Fruit fly (Drosophila melanogaster): ENCODE results near the gene CG8565.

CG8565 gene

dm6 chrX:15859387-15859786, 21.8 kb downstream of the CG8565 start, which contains the start of gene AlkB:
AlkB (minus strand) TSS chrX:15859487.
- TF ChIP-seq D1 (tag; optimal IDR thresholded peaks at IDR 0.05) (no peak), CG10348 (GFP tag; IDR thresholded peaks at IDR 0.05) (no peak), CG32121 (GFP tag; IDR thresholded peaks at IDR 0.05) (no peak), CG13204 (GFP tag; optimal IDR thresholded peaks at IDR 0.05) (no peak), Snoo (tag; optimal IDR thresholded peaks at IDR 0.05) (no peak), CG34367 (tag; optimal IDR thresholded peaks at IDR 0.05) (no peak), Ets98B (GFP tag; IDR thresholded peaks at IDR 0.05) (no peak), CG12605 (GFP tag; IDR thresholded peaks at IDR 0.05) (no peak), gl (tag; optimal IDR thresholded peaks at IDR 0.05) (no peak), CG9948 (tag; optimal IDR thresholded peaks at IDR 0.05) (no peak), CG17806 (tag; optimal IDR thresholded peaks at IDR 0.05) (no peak), CG14655 (GFP tag; optimal IDR thresholded peaks at IDR 0.05) (no peak), CG8159 (tag; optimal IDR thresholded peaks at IDR 0.05) (no peak), CG8301 (tag; optimal IDR thresholded peaks at IDR 0.05) (no peak), rn (GFP tag; IDR thresholded peaks at IDR 0.05) (no peak), EcR (GFP tag; optimal IDR thresholded peaks at IDR 0.05) (no peak), CG4496 (GFP tag; IDR thresholded peaks at IDR 0.05) (no peak)

- TF ChIP-seq CG15710 (tag; optimal IDR thresholded peaks at IDR 0.05), result no peak
- peak; percentile 33; the same call in 2 of the 3 replicates for TF ChIP-seq CG4496 (GFP tag; IDR thresholded peaks at IDR 0.05)
- TF ChIP-seq CG14655 (GFP tag; optimal IDR thresholded peaks at IDR 0.05), result no peak
- no peak for TF ChIP-seq rn (GFP tag; IDR thresholded peaks at IDR 0.05)
Observed at dm6 chrX:15859869-15860268, 22.2 kb downstream of the CG8565 start, which contains the start of gene Gbeta13F. Gbeta13F (plus strand) TSS chrX:15860115.

DNA sequence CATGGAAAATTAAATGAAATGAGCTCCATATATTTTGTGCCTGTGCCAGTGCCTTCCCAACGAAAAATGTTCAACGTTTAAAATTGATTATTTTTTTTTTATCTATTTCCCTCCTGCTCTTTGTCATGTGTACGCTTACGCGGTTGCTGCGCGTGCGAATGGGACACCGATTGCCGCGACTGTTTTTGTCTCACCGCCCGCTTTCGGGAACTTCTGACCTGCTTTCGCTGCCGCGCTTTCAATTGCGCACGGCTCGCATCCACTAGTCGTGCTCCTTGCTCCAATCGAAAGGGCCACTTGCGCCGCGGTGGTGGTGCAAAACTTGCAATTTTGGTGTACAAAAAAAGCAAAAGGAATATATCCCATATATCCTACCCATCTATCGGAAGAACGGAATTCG, 22.8 kb downstream of the CG8565 start:
- peak; percentile 59 for TF ChIP-seq CG13204 (GFP tag; optimal IDR thresholded peaks at IDR 0.05)
- peak; percentile 64 for TF ChIP-seq Pif1B (GFP tag; optimal IDR thresholded peaks at IDR 0.05)
- TF ChIP-seq CG8301 (tag; optimal IDR thresholded peaks at IDR 0.05), result peak; percentile 24
- TF ChIP-seq CG14655 (GFP tag; optimal IDR thresholded peaks at IDR 0.05), result peak; percentile 63
- TF ChIP-seq Snoo (tag; optimal IDR thresholded peaks at IDR 0.05), result peak; percentile 28
- peak; percentile 45 for TF ChIP-seq EcR (GFP tag; optimal IDR thresholded peaks at IDR 0.05)
- peak; percentile 76 for TF ChIP-seq CG32121 (GFP tag; IDR thresholded peaks at IDR 0.05)
- TF ChIP-seq CG34367 (tag; optimal IDR thresholded peaks at IDR 0.05), result peak; percentile 60
- TF ChIP-seq CG10348 (GFP tag; IDR thresholded peaks at IDR 0.05), result no peak
- TF ChIP-seq Pif1A (GFP tag; optimal IDR thresholded peaks at IDR 0.05), result peak; percentile 51
- peak; percentile 27 for TF ChIP-seq CG17806 (tag; optimal IDR thresholded peaks at IDR 0.05)
- TF ChIP-seq CG15710 (tag; optimal IDR thresholded peaks at IDR 0.05), result peak; percentile 58
- TF ChIP-seq CG8159 (tag; optimal IDR thresholded peaks at IDR 0.05), result peak; percentile 52
- TF ChIP-seq CG4496 (GFP tag; IDR thresholded peaks at IDR 0.05), result peak; percentile 84
- peak; percentile 49 for TF ChIP-seq gl (tag; optimal IDR thresholded peaks at IDR 0.05)
- TF ChIP-seq rn (GFP tag; IDR thresholded peaks at IDR 0.05), result 0 out of 2 replicates have a peak, but pooled peaks have one; percentile 42
- TF ChIP-seq D1 (tag; optimal IDR thresholded peaks at IDR 0.05), result no peak
- peak; percentile 31; the same call in 1 of the 2 replicates for TF ChIP-seq CG12605 (GFP tag; IDR thresholded peaks at IDR 0.05)
- peak; percentile 75 for TF ChIP-seq Ets98B (GFP tag; IDR thresholded peaks at IDR 0.05)
- TF ChIP-seq fd96Ca (GFP tag; IDR thresholded peaks at IDR 0.05), result no peak
- peak; percentile 24 for TF ChIP-seq CG9948 (tag; optimal IDR thresholded peaks at IDR 0.05)

dm6 chrX:15866032-15866431, 28.4 kb downstream of the CG8565 start:
- TF ChIP-seq D1 (tag; optimal IDR thresholded peaks at IDR 0.05), result no peak
- no peak for TF ChIP-seq CG34367 (tag; optimal IDR thresholded peaks at IDR 0.05)
- TF ChIP-seq CG8301 (tag; optimal IDR thresholded peaks at IDR 0.05), result no peak
- no peak for TF ChIP-seq CG32121 (GFP tag; IDR thresholded peaks at IDR 0.05)
- no peak for TF ChIP-seq CG15710 (tag; optimal IDR thresholded peaks at IDR 0.05)
- no peak for TF ChIP-seq CG9948 (tag; optimal IDR thresholded peaks at IDR 0.05)
- TF ChIP-seq CG14655 (GFP tag; optimal IDR thresholded peaks at IDR 0.05), result no peak
- no peak for TF ChIP-seq CG17806 (tag; optimal IDR thresholded peaks at IDR 0.05)
- no peak for TF ChIP-seq CG4496 (GFP tag; IDR thresholded peaks at IDR 0.05)
- TF ChIP-seq CG13204 (GFP tag; optimal IDR thresholded peaks at IDR 0.05), result no peak
- no peak for TF ChIP-seq Ets98B (GFP tag; IDR thresholded peaks at IDR 0.05)
- TF ChIP-seq EcR (GFP tag; optimal IDR thresholded peaks at IDR 0.05), result no peak
- no peak for TF ChIP-seq Pif1B (GFP tag; optimal IDR thresholded peaks at IDR 0.05)
- no peak for TF ChIP-seq gl (tag; optimal IDR thresholded peaks at IDR 0.05)
- no peak for TF ChIP-seq rn (GFP tag; IDR thresholded peaks at IDR 0.05)
- TF ChIP-seq Pif1A (GFP tag; optimal IDR thresholded peaks at IDR 0.05), result no peak

DNA sequence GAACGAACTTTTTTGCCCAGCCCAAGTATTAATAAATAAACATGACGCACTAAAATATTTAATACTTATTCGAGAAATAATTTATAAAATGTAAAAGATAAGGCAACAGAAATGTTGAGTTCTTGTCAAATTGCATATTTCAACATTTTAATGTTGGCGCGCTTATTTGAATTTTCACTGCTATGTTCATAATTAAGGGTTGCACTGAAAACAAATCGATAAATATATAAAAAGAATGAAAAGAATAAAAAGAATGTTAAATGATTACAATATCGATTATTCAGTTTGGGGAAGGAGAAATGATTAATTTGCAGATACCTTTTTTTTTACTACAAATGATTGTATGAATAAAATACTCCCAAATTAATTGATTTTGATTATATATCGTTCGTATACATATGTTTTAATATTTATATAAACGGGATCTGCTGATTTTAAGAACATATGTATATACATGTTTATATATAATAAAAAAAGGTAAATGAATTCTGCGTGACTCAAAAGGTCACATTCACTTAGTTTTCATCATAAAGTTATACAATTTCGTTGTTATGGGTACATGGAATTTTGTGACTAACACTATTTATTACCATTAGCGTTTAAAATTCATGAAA, 29.3 kb downstream of the CG8565 start:
- TF ChIP-seq fd96Ca (GFP tag; IDR thresholded peaks at IDR 0.05), result no peak
- TF ChIP-seq CG10348 (GFP tag; IDR thresholded peaks at IDR 0.05), result no peak
- TF ChIP-seq CG17806 (tag; optimal IDR thresholded peaks at IDR 0.05), result no peak
- TF ChIP-seq CG15710 (tag; optimal IDR thresholded peaks at IDR 0.05), result no peak
- no peak for TF ChIP-seq Pif1B (GFP tag; optimal IDR thresholded peaks at IDR 0.05)
- TF ChIP-seq D1 (tag; optimal IDR thresholded peaks at IDR 0.05), result no peak
- no peak for TF ChIP-seq CG9948 (tag; optimal IDR thresholded peaks at IDR 0.05)
- TF ChIP-seq CG13204 (GFP tag; optimal IDR thresholded peaks at IDR 0.05), result no peak

DNA sequence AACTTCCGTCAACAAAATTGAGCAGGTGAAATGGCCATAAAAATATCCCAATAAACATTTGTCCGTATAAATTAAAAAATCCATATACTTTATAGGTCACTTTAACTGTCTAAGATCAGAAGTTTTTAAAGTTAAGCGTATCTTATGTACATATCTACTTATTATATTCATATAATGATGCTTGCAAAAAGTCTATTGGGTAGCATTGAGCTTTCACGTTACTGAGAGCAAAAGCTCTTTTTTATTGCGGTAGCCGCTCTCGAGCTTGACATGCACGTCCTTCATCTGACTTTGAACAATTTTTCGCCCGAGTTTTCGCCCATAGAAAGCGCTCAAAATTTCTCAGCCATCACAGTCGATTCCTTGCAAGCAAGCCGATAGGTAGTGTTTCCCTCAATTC, 30.2 kb downstream of the CG8565 start, which contains the start of gene Gapdh2:
Gene Gapdh2, plus strand, starts transcription at position 283 of the 400 bp plus-strand sequence.
- peak; percentile 97 for TF ChIP-seq rn (GFP tag; IDR thresholded peaks at IDR 0.05)
- peak; percentile 100 for TF ChIP-seq CG8159 (tag; optimal IDR thresholded peaks at IDR 0.05)
- TF ChIP-seq Snoo (tag; optimal IDR thresholded peaks at IDR 0.05), result peak; percentile 99
- peak; percentile 98 for TF ChIP-seq gl (tag; optimal IDR thresholded peaks at IDR 0.05)
- no peak for TF ChIP-seq fd96Ca (GFP tag; IDR thresholded peaks at IDR 0.05)
- TF ChIP-seq CG12605 (GFP tag; IDR thresholded peaks at IDR 0.05), result peak; percentile 100
- no peak; the same call in 1 of the 2 replicates for TF ChIP-seq CG10348 (GFP tag; IDR thresholded peaks at IDR 0.05)
- TF ChIP-seq D1 (tag; optimal IDR thresholded peaks at IDR 0.05), result peak; percentile 100
- TF ChIP-seq CG32121 (GFP tag; IDR thresholded peaks at IDR 0.05), result peak; percentile 100
- TF ChIP-seq CG17806 (tag; optimal IDR thresholded peaks at IDR 0.05), result peak; percentile 100
- TF ChIP-seq Ets98B (GFP tag; IDR thresholded peaks at IDR 0.05), result peak; percentile 100
- TF ChIP-seq CG8301 (tag; optimal IDR thresholded peaks at IDR 0.05), result peak; percentile 99
- TF ChIP-seq Pif1A (GFP tag; optimal IDR thresholded peaks at IDR 0.05), result peak; percentile 99
- peak; percentile 98 for TF ChIP-seq CG13204 (GFP tag; optimal IDR thresholded peaks at IDR 0.05)
- peak; percentile 100 for TF ChIP-seq Pif1B (GFP tag; optimal IDR thresholded peaks at IDR 0.05)
- TF ChIP-seq CG14655 (GFP tag; optimal IDR thresholded peaks at IDR 0.05), result peak; percentile 99
- peak; percentile 99 for TF ChIP-seq CG34367 (tag; optimal IDR thresholded peaks at IDR 0.05)
- TF ChIP-seq CG15710 (tag; optimal IDR thresholded peaks at IDR 0.05), result peak; percentile 100
- TF ChIP-seq CG4496 (GFP tag; IDR thresholded peaks at IDR 0.05), result peak; percentile 100
- TF ChIP-seq EcR (GFP tag; optimal IDR thresholded peaks at IDR 0.05), result peak; percentile 85
- TF ChIP-seq CG9948 (tag; optimal IDR thresholded peaks at IDR 0.05), result peak; percentile 99
